Worm (Caenorhabditis elegans): Measurements from ENCODE around the gene Y71H2B.5.

Gene Y71H2B.5

DNA sequence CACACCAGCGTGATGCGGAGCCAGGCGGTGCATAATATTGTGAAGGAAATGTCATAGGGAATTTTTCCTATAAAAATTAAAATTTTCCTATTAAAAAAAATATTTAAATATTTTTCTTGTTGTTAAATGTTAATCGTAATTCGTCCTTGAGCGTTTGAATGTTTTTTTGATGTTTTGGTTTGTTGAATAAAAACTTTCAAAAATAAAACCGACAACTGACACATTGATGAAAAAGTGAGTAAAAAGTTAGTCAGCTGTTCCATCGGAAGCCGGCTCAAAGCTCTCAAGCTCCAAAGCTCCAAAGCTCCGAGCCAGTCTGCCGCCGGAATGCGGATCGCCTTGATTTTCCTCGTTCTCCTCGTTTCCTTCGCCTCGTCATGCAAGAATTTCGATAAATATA, 10.8 kb downstream of the Y71H2B.5 start, which contains the start of gene Y71H2B.4:
TSS of gene Y71H2B.4 (plus strand) at position 301 of the 400 bp plus-strand sequence.
- no peak for TF ChIP-seq ztf-23 (GFP tag; IDR thresholded peaks at IDR 0.05)
- TF ChIP-seq cog-1 (tag; optimal IDR thresholded peaks at IDR 0.05): no peak
- no peak for TF ChIP-seq ztf-29 (GFP tag; IDR thresholded peaks at IDR 0.05)
- TF ChIP-seq ref-1 (GFP tag; conservative IDR thresholded peaks at IDR 0.05): no peak
- TF ChIP-seq flt-1 (GFP tag; IDR thresholded peaks at IDR 0.05): no peak

DNA sequence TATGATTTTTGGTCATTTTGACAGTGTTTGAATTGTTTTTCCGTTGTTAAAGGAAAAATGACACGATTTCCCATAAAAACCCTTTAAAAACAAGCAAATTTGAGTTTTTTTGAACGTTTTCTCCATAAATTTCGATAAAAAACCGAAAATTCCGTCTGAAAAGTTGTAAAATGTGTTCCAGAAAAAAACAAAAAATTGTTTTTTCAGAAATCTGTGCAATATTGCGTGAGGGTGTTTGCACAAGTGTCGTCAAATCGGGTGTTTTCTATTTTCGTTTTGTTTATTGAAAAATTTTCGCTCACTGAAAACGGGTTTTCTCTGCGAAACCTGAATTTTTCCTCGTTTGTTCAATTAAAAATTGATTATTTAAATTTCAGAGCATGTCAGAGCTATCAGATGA, 11.7 kb downstream of the Y71H2B.5 start, which contains the start of gene ppfr-4:
TSS of gene ppfr-4 (plus strand) at position 378 of the 400 bp plus-strand sequence.
- TF ChIP-seq cog-1 (tag; optimal IDR thresholded peaks at IDR 0.05) (no peak), klf-2 (GFP tag; conservative IDR thresholded peaks at IDR 0.05) (no peak), tab-1 (GFP tag; IDR thresholded peaks at IDR 0.05) (no peak), T22C8.4 (GFP tag; IDR thresholded peaks at IDR 0.05) (no peak), flt-1 (GFP tag; IDR thresholded peaks at IDR 0.05) (no peak), med-1 (GFP tag; optimal IDR thresholded peaks at IDR 0.05; ENCODE audit: insufficient read depth) (no peak), ref-1 (GFP tag; conservative IDR thresholded peaks at IDR 0.05) (no peak), ztf-23 (GFP tag; IDR thresholded peaks at IDR 0.05) (no peak)

DNA sequence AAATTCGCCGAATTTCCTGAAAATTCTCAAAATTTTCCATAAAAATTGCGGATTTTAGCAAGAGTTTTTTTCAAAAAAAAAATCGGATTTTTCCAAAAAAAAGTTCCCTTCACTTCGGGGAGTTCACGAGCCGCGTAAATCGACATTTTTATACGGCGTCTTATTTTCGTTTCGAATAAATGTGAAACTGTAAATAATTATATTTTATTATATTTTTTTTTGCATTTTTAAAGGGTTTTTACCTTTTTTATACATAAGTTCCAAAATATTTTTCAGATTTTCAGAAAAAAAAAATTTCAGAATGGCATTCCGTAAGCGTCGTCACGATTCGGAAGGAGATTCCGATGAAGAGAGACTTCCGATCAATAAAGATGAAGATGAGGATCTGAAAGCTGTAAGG, 15.1 kb downstream of the Y71H2B.5 start, which contains the start of gene Y71H2B.2:
TSS of gene Y71H2B.2 (plus strand) at position 301 of the 400 bp plus-strand sequence.
- no peak for TF ChIP-seq flt-1 (GFP tag; IDR thresholded peaks at IDR 0.05)
- no peak for TF ChIP-seq tab-1 (GFP tag; IDR thresholded peaks at IDR 0.05)
- no peak for TF ChIP-seq T22C8.4 (GFP tag; IDR thresholded peaks at IDR 0.05)
- no peak for TF ChIP-seq klf-2 (GFP tag; conservative IDR thresholded peaks at IDR 0.05)
- TF ChIP-seq med-1 (GFP tag; optimal IDR thresholded peaks at IDR 0.05; ENCODE audit: insufficient read depth): no peak
- TF ChIP-seq ztf-29 (GFP tag; IDR thresholded peaks at IDR 0.05): no peak
- TF ChIP-seq cog-1 (tag; optimal IDR thresholded peaks at IDR 0.05): no peak
- no peak for TF ChIP-seq ztf-23 (GFP tag; IDR thresholded peaks at IDR 0.05)
- no peak for TF ChIP-seq ref-1 (GFP tag; conservative IDR thresholded peaks at IDR 0.05)

DNA sequence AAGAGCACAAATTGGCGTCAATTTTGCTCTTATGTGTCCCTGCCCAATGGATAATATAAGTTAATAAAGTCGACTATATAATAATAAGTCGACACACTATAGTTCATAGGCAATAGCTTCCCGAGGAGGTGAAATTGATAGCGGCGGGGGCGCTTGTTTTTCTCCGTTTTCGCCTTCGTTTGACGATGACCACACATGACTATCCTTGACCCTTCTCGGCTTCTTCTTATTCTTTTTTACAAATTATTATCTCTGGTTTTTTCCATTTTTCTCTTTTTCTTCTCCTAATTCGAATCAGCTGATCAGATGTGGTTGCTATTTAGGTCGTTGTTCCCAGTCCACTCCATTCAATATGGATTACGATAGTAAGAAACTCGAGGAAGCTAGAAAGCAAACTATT, 20.9 kb downstream of the Y71H2B.5 start, which contains the start of gene acbp-8:
TSS of gene acbp-8 (plus strand) at position 324 of the 400 bp plus-strand sequence.
- TF ChIP-seq T22C8.4 (GFP tag; IDR thresholded peaks at IDR 0.05) (no peak), cog-1 (tag; optimal IDR thresholded peaks at IDR 0.05) (no peak), klf-2 (GFP tag; conservative IDR thresholded peaks at IDR 0.05) (no peak), med-1 (GFP tag; optimal IDR thresholded peaks at IDR 0.05; ENCODE audit: insufficient read depth) (no peak), flt-1 (GFP tag; IDR thresholded peaks at IDR 0.05) (no peak), ztf-29 (GFP tag; IDR thresholded peaks at IDR 0.05) (no peak)

DNA sequence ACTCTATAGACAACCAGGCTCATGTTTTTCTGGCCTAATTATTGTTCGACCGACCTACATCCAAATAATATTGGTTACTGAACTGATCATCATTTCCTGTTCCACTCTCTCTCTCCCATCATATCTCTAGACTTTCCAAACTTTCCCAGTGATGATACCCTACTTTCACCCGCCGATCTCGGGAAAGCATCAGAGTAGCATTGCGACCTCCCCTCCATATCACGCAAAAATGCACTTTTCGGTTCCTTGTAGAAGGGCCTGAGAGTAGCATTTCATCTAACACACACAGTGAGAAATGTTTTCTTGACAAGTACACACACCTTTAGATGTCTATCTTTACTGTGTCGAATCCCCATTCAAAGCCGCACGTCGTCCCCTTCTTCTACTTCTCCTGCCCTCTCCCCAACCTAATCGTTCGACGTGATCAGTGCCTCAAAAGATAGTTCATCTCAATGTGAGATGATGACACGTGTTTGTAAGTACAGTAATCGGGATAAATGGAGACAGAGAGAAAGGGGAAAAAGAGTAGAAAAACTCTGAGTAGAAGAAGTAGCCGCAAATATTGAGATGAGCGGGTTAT, 25.1 kb downstream of the Y71H2B.5 start:
- TF ChIP-seq klf-2 (GFP tag; conservative IDR thresholded peaks at IDR 0.05) (no peak), tab-1 (GFP tag; IDR thresholded peaks at IDR 0.05) (no peak), ref-1 (GFP tag; conservative IDR thresholded peaks at IDR 0.05) (no peak), flt-1 (GFP tag; IDR thresholded peaks at IDR 0.05) (no peak), med-1 (GFP tag; optimal IDR thresholded peaks at IDR 0.05; ENCODE audit: insufficient read depth) (no peak), ztf-23 (GFP tag; IDR thresholded peaks at IDR 0.05) (no peak), ztf-29 (GFP tag; IDR thresholded peaks at IDR 0.05) (no peak), cog-1 (tag; optimal IDR thresholded peaks at IDR 0.05) (no peak), T22C8.4 (GFP tag; IDR thresholded peaks at IDR 0.05) (no peak)

DNA sequence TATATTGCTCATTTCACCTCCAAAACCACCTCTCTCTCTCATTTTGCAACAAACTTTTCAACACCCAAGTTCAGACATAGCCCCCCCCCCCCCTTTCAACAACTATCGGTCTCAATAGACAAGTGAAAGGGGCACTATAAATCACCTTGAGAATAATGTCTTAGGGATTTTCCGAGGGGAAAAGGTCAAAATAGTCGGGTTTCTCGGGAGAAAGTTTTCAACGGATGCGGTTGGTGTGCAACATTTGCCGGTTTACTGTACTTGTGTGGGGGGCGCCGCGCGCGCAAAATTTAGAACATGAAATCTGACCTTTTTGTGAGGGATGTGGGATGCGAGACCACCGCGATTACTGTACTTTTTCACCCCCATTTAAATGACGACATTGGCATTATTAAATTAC, 26.8 kb downstream of the Y71H2B.5 start:
- TF ChIP-seq flt-1 (GFP tag; IDR thresholded peaks at IDR 0.05) (no peak), ztf-23 (GFP tag; IDR thresholded peaks at IDR 0.05) (no peak), cog-1 (tag; optimal IDR thresholded peaks at IDR 0.05) (no peak), ztf-29 (GFP tag; IDR thresholded peaks at IDR 0.05) (no peak), T22C8.4 (GFP tag; IDR thresholded peaks at IDR 0.05) (no peak), ref-1 (GFP tag; conservative IDR thresholded peaks at IDR 0.05) (no peak), tab-1 (GFP tag; IDR thresholded peaks at IDR 0.05) (no peak), med-1 (GFP tag; optimal IDR thresholded peaks at IDR 0.05; ENCODE audit: insufficient read depth) (no peak), klf-2 (GFP tag; conservative IDR thresholded peaks at IDR 0.05) (no peak)

DNA sequence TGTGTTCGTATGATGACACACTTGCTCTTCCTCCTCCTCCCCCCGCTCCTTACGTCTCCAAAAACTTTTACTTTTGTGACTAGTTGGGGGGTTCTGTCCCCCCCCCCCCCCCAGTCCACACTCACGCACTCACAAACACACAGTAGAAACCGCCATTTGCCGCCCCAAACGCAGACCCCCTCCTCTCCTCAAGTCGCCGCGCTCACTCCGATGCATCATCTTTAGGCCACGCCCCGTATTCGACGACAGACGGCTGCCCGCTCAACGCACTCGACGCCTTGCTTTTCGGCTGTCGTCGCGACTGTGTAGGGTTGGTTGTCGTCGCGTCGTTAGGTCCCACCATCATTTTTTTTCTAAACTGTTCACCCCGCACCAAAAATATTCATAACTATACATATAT, 28.3 kb downstream of the Y71H2B.5 start, which contains the start of gene zmp-2:
TSS of gene zmp-2 (plus strand) at position 247 of the 400 bp plus-strand sequence.
- TF ChIP-seq cog-1 (tag; optimal IDR thresholded peaks at IDR 0.05) (no peak), ztf-29 (GFP tag; IDR thresholded peaks at IDR 0.05) (no peak), ztf-23 (GFP tag; IDR thresholded peaks at IDR 0.05) (no peak), klf-2 (GFP tag; conservative IDR thresholded peaks at IDR 0.05) (0 out of 2 replicates have a peak, but pooled peaks have one; percentile 27), tab-1 (GFP tag; IDR thresholded peaks at IDR 0.05) (no peak)

DNA sequence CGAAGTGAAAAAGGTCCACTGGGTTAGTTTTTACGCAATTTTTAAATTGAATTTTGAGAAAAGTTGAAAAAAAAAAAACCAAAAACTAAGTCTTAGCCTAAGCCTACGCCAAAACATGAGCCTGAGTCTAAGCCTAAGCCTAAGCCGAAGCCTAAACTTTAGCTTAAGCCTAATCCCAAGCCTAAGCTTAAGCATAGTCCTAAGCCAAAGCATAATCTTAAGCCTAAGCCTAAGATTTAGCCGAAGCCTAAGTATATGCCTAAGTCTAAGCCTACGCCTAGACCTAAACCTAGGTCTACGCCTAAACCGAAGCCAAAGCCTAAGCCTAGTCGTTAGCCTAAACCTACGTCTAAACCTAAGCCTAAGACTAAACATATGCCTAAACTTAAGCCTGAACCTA, 33.8 kb downstream of the Y71H2B.5 start:
- no peak for TF ChIP-seq ref-1 (GFP tag; conservative IDR thresholded peaks at IDR 0.05)
- no peak for TF ChIP-seq T22C8.4 (GFP tag; IDR thresholded peaks at IDR 0.05)
- TF ChIP-seq klf-2 (GFP tag; conservative IDR thresholded peaks at IDR 0.05): no peak
- TF ChIP-seq ztf-23 (GFP tag; IDR thresholded peaks at IDR 0.05): no peak
- TF ChIP-seq med-1 (GFP tag; optimal IDR thresholded peaks at IDR 0.05; ENCODE audit: insufficient read depth): no peak
- TF ChIP-seq tab-1 (GFP tag; IDR thresholded peaks at IDR 0.05): no peak
- TF ChIP-seq ztf-29 (GFP tag; IDR thresholded peaks at IDR 0.05): no peak
- TF ChIP-seq cog-1 (tag; optimal IDR thresholded peaks at IDR 0.05): no peak
- TF ChIP-seq flt-1 (GFP tag; IDR thresholded peaks at IDR 0.05): no peak

DNA sequence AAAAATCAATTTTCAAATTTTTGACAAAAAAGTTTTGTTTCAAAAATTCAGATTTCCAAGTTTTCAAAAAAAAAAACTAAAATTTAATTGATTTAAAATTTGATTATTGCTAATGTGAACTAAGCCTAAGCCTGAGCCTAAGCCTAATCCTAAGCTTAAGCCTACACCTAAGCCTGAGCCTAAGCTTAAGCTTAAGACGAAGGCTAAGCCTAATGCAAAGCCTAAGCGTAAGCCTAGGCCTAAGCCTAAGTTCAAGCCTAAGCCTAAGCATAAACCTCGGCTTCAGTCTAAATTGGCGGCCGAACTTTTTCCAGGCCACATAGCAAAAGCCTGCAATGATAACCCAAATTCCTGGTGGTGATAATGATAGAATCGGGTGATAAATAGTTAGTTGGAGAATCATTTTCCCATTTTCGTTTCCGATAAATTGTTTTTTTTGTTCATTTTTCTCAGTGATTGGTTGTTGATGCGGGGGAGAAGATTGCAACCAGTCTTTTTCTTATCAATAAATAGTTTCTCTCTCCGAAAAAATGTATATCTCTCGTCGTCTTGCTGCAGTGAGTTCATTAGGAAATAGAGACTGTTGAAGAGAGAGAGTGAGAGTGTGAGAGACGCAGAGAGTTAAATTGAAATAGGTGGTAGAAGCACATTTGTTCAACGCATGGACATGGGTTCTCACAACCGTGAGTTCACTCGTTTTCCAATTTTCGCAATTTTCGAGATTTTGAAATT, 39.5 kb downstream of the Y71H2B.5 start:
- TF ChIP-seq klf-2 (GFP tag; conservative IDR thresholded peaks at IDR 0.05) (no peak), med-1 (GFP tag; optimal IDR thresholded peaks at IDR 0.05; ENCODE audit: insufficient read depth) (no peak), ztf-29 (GFP tag; IDR thresholded peaks at IDR 0.05) (peak; percentile 72; the same call in 1 of the 2 replicates)
